Fruit fly (Drosophila melanogaster): ENCODE data around the gene Ir10a.

The Ir10a gene

dm6 chrX:11350505-11351327, 39.7 kb upstream of the Ir10a start, which contains the start of gene CG1737 (continued):
- peak; percentile 37; the same call in 1 of the 2 replicates for TF ChIP-seq E2f2 (GFP tag; IDR thresholded peaks at IDR 0.05)
- TF ChIP-seq tx (GFP tag; optimal IDR thresholded peaks at IDR 0.05): peak; percentile 3
- TF ChIP-seq Myb (GFP tag; optimal IDR thresholded peaks at IDR 0.05): no peak
- peak; percentile 55 for TF ChIP-seq CG18599 (GFP tag; optimal IDR thresholded peaks at IDR 0.05)
- no peak for TF ChIP-seq org-1 (GFP tag; optimal IDR thresholded peaks at IDR 0.05)
- peak; percentile 38; the same call in 1 of the 2 replicates for TF ChIP-seq Rfx (GFP tag; IDR thresholded peaks at IDR 0.05)
- peak; percentile 17 for TF ChIP-seq NfI (GFP tag; optimal IDR thresholded peaks at IDR 0.05)
- TF ChIP-seq amos (GFP tag; IDR thresholded peaks at IDR 0.05; ENCODE audit: partially characterized antibody): 0 out of 2 replicates have a peak, but pooled peaks have one; percentile 8
- peak; percentile 37 for TF ChIP-seq CG7786 (GFP tag; optimal IDR thresholded peaks at IDR 0.05)
- peak; percentile 19 for TF ChIP-seq Fer1 (GFP tag; optimal IDR thresholded peaks at IDR 0.05)
- 0 out of 2 replicates have a peak, but pooled peaks have one; percentile 17 for TF ChIP-seq CG32767 (GFP tag; IDR thresholded peaks at IDR 0.05)
- TF ChIP-seq CG32532 (GFP tag; IDR thresholded peaks at IDR 0.05): no peak; the same call in 1 of the 2 replicates
- no peak for TF ChIP-seq CG30020 (tag; optimal IDR thresholded peaks at IDR 0.05)
- TF ChIP-seq CG3847 (GFP tag; IDR thresholded peaks at IDR 0.05): 0 out of 2 replicates have a peak, but pooled peaks have one; percentile 7
- TF ChIP-seq vvl (GFP tag; IDR thresholded peaks at IDR 0.05): peak; percentile 10; the same call in 1 of the 2 replicates
- peak; percentile 11 for TF ChIP-seq HmgZ (tag; optimal IDR thresholded peaks at IDR 0.05)
- no peak for TF ChIP-seq CG4282 (GFP tag; optimal IDR thresholded peaks at IDR 0.05)
- TF ChIP-seq H2.0 (GFP tag; IDR thresholded peaks at IDR 0.05): 0 out of 2 replicates have a peak, but pooled peaks have one; percentile 7
- peak; percentile 71 for TF ChIP-seq YL-1 (GFP tag; optimal IDR thresholded peaks at IDR 0.05)
- TF ChIP-seq CG13624 (GFP tag; optimal IDR thresholded peaks at IDR 0.05): peak; percentile 7
- TF ChIP-seq Hmr (GFP tag; optimal IDR thresholded peaks at IDR 0.05): peak; percentile 55
- TF ChIP-seq CG3838 (GFP tag; optimal IDR thresholded peaks at IDR 0.05): no peak
- TF ChIP-seq CG4328 (GFP tag; optimal IDR thresholded peaks at IDR 0.05): peak; percentile 6
- peak; percentile 5 for TF ChIP-seq CG8944 (GFP tag; optimal IDR thresholded peaks at IDR 0.05)
- TF ChIP-seq CG5180 (GFP tag; optimal IDR thresholded peaks at IDR 0.05): no peak
- peak; percentile 47; the same call in 1 of the 3 replicates for TF ChIP-seq ken (GFP tag; IDR thresholded peaks at IDR 0.05)
- TF ChIP-seq Sry-β (GFP tag; optimal IDR thresholded peaks at IDR 0.05): no peak
- TF ChIP-seq CG6689 (GFP tag; IDR thresholded peaks at IDR 0.05): 0 out of 2 replicates have a peak, but pooled peaks have one; percentile 9
- peak; percentile 80 for TF ChIP-seq D (optimal IDR thresholded peaks at IDR 0.05)
- no peak for TF ChIP-seq D (GFP tag; optimal IDR thresholded peaks at IDR 0.05)
- no peak for TF ChIP-seq CG5245 (GFP tag; optimal IDR thresholded peaks at IDR 0.05)
- peak; percentile 28 to 72 for TF ChIP-seq Trl (optimal IDR thresholded peaks at IDR 0.05)
- TF ChIP-seq Trl (GFP tag; optimal IDR thresholded peaks at IDR 0.05): no peak
- TF ChIP-seq Aef1 (GFP tag; IDR thresholded peaks at IDR 0.05): no peak
- TF ChIP-seq CG11456 (GFP tag; IDR thresholded peaks at IDR 0.05): peak; percentile 39; the same call in 1 of the 3 replicates
- TF ChIP-seq crc (GFP tag; optimal IDR thresholded peaks at IDR 0.05): no peak
- TF ChIP-seq Dref (GFP tag; IDR thresholded peaks at IDR 0.05): peak; percentile 32
- peak; percentile 50 for TF ChIP-seq pzg (GFP tag; optimal IDR thresholded peaks at IDR 0.05)
- peak; percentile 25 for TF ChIP-seq Nf-YB (GFP tag; optimal IDR thresholded peaks at IDR 0.05)
- TF ChIP-seq CG2202 (tag; optimal IDR thresholded peaks at IDR 0.05): no peak
- TF ChIP-seq CG10959 (GFP tag; IDR thresholded peaks at IDR 0.05): no peak
- peak; percentile 67 for TF ChIP-seq CG2116 (GFP tag; optimal IDR thresholded peaks at IDR 0.05)
- peak; percentile 2 for TF ChIP-seq CG13894 (tag; optimal IDR thresholded peaks at IDR 0.05)
- TF ChIP-seq CG32772 (GFP tag; IDR thresholded peaks at IDR 0.05): peak; percentile 66
- no peak for TF ChIP-seq sim (GFP tag; IDR thresholded peaks at IDR 0.05)
- TF ChIP-seq CG34376 (GFP tag; optimal IDR thresholded peaks at IDR 0.05): peak; percentile 30
- TF ChIP-seq CG2678 (tag; optimal IDR thresholded peaks at IDR 0.05): no peak
- 0 out of 3 replicates have a peak, but pooled peaks have one; percentile 21 for TF ChIP-seq CG2199 (GFP tag; IDR thresholded peaks at IDR 0.05)
- no peak for TF ChIP-seq ewg (GFP tag; optimal IDR thresholded peaks at IDR 0.05)
